Fruit fly (Drosophila melanogaster): Measurements from ENCODE around the gene CG8087.

Gene CG8087

DNA sequence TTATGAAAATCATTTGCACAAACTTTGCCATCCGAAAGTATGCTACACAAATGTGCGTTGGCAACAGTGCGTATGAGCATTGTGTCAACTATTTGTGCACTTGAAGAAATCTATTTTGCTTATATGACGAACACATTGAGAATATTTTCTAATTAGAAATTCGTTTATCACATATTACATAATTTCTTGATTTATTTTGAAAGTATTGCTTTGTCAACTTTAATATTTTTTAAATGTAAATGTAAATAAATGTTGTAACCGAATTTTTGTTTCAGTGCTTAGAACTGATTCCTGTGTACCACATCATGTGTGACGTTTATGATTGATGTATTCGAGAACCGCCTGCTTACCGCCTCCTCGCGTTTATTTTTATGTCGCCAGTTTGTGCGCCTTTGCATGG, 22.6 kb downstream of the CG8087 start (continued):
- TF ChIP-seq br (optimal IDR thresholded peaks at IDR 0.05) (no peak), Dad (GFP tag; optimal IDR thresholded peaks at IDR 0.05) (no peak), Six4 (GFP tag; optimal IDR thresholded peaks at IDR 0.05) (no peak), pan (optimal IDR thresholded peaks at IDR 0.05) (no peak), pan (GFP tag; optimal IDR thresholded peaks at IDR 0.05 in 1 of 2, IDR thresholded peaks at IDR 0.05 in 1 of 2) (peak in 1 of 2 experiments; percentile 38), BtbVII (GFP tag; optimal IDR thresholded peaks at IDR 0.05) (no peak), zf30C (GFP tag; optimal IDR thresholded peaks at IDR 0.05) (no peak), CG5245 (GFP tag; optimal IDR thresholded peaks at IDR 0.05) (no peak), CG1603 (tag; optimal IDR thresholded peaks at IDR 0.05) (no peak), CG12299 (tag; optimal IDR thresholded peaks at IDR 0.05) (no peak), nau (GFP tag; optimal IDR thresholded peaks at IDR 0.05) (no peak), tx (GFP tag; optimal IDR thresholded peaks at IDR 0.05) (no peak), dysf (GFP tag; IDR thresholded peaks at IDR 0.05) (0 out of 3 replicates have a peak, but pooled peaks have one; percentile 25), lab (GFP tag; optimal IDR thresholded peaks at IDR 0.05) (peak; percentile 55), CG10366 (GFP tag; IDR thresholded peaks at IDR 0.05) (no peak), sens-2 (GFP tag; IDR thresholded peaks at IDR 0.05) (no peak), CG18476 (GFP tag; optimal IDR thresholded peaks at IDR 0.05) (no peak), exex (tag; optimal IDR thresholded peaks at IDR 0.05) (no peak), CG17359 (tag; optimal IDR thresholded peaks at IDR 0.05) (no peak), shn (GFP tag; optimal IDR thresholded peaks at IDR 0.05) (no peak), Ptx1 (GFP tag; IDR thresholded peaks at IDR 0.05) (no peak), trh (GFP tag; optimal IDR thresholded peaks at IDR 0.05) (no peak), ase (GFP tag; IDR thresholded peaks at IDR 0.05) (no peak), CG7786 (GFP tag; optimal IDR thresholded peaks at IDR 0.05) (no peak), hth (optimal IDR thresholded peaks at IDR 0.05) (no peak), hb (GFP tag; IDR thresholded peaks at IDR 0.05; ENCODE audit: partially characterized antibody) (no peak), CG32772 (GFP tag; IDR thresholded peaks at IDR 0.05) (no peak), CG10979 (tag; optimal IDR thresholded peaks at IDR 0.05) (no peak), ERR (GFP tag; optimal IDR thresholded peaks at IDR 0.05) (no peak), dan (GFP tag; IDR thresholded peaks at IDR 0.05) (no peak), CG1024 (GFP tag; IDR thresholded peaks at IDR 0.05) (no peak), row (GFP tag; IDR thresholded peaks at IDR 0.05) (peak; percentile 56; the same call in 2 of the 3 replicates), caup (GFP tag; optimal IDR thresholded peaks at IDR 0.05; ENCODE audit: severe bottlenecking) (no peak), gce (GFP tag; IDR thresholded peaks at IDR 0.05) (0 out of 3 replicates have a peak, but pooled peaks have one; percentile 39), CG13123 (GFP tag; optimal IDR thresholded peaks at IDR 0.05) (no peak), prd (optimal IDR thresholded peaks at IDR 0.05) (no peak), prd (GFP tag; IDR thresholded peaks at IDR 0.05) (peak; percentile 39; the same call in 1 of the 3 replicates), pzg (GFP tag; optimal IDR thresholded peaks at IDR 0.05) (no peak), CG3995 (GFP tag; optimal IDR thresholded peaks at IDR 0.05) (no peak), Meics (GFP tag; optimal IDR thresholded peaks at IDR 0.05) (peak; percentile 45), CG7839 (tag; optimal IDR thresholded peaks at IDR 0.05) (no peak), btn (GFP tag; optimal IDR thresholded peaks at IDR 0.05) (no peak), lmd (GFP tag; IDR thresholded peaks at IDR 0.05) (peak; percentile 20; the same call in 1 of the 2 replicates), CG7372 (GFP tag; IDR thresholded peaks at IDR 0.05) (peak; percentile 79), maf-S (GFP tag; optimal IDR thresholded peaks at IDR 0.05) (no peak), tup (GFP tag; optimal IDR thresholded peaks at IDR 0.05) (no peak), croc (GFP tag; conservative IDR thresholded peaks at IDR 0.05) (no peak), CG11456 (GFP tag; IDR thresholded peaks at IDR 0.05) (no peak), E2f2 (GFP tag; IDR thresholded peaks at IDR 0.05) (no peak), CG7963 (GFP tag; IDR thresholded peaks at IDR 0.05; ENCODE audit: partially characterized antibody) (no peak), NC2α (GFP tag; optimal IDR thresholded peaks at IDR 0.05) (no peak), Ada2b (GFP tag; IDR thresholded peaks at IDR 0.05) (peak; percentile 52), Hr78 (GFP tag; optimal IDR thresholded peaks at IDR 0.05) (no peak)

Measured in whole organism, embryonic.